Worm (Caenorhabditis elegans) whole organism, L2 larva: ENCODE results near the gene F13A2.2.

Experiments
- F13H6.1 ChIP-seq: sonication (generic microtip); optimal IDR thresholded peaks from 2 replicates; lab custom pipeline; 2016; ENCODE audit warnings: missing genetic modification characterization, missing compliant biosample characterization
- R02D3.7 ChIP-seq: fragments of 150-350 bp; optimal IDR thresholded peaks from 2 replicates; lab custom pipeline; 2014; ENCODE audit warnings: missing biosample characterization, missing genetic modification characterization
- Y55F3AM.14 ChIP-seq: fragments of 200-800 bp; sonication (Bioruptor generic); optimal IDR thresholded peaks from 2 replicates; lab custom pipeline; 2018; ENCODE audit warnings: mild to moderate bottlenecking, missing genetic modification characterization, missing compliant biosample characterization
- ZK546.5 ChIP-seq: sonication (generic microtip); optimal IDR thresholded peaks from 2 replicates; lab custom pipeline; 2017; ENCODE audit warnings: missing biosample characterization, missing genetic modification characterization
- aly-2 ChIP-seq: fragments of 150-350 bp; optimal IDR thresholded peaks from 2 replicates; lab custom pipeline; 2014; ENCODE audit warnings: missing biosample characterization, missing genetic modification characterization
- ama-1 ChIP-seq: fragments of 150-350 bp; optimal IDR thresholded peaks from 2 replicates; lab custom pipeline; 2018; ENCODE audit warnings: inconsistent platforms
- blmp-1 ChIP-seq: sonication (generic microtip); optimal IDR thresholded peaks from 2 replicates; lab custom pipeline; 2017; ENCODE audit warnings: missing genetic modification characterization, mild to moderate bottlenecking, missing compliant biosample characterization, antibody characterized with exemption, moderate library complexity; ENCODE audit not compliant: insufficient read depth
- ceh-82 ChIP-seq: fragments of 150-350 bp; optimal IDR thresholded peaks from 2 replicates; lab custom pipeline; 2014; ENCODE audit warnings: missing biosample characterization, missing genetic modification characterization
- crh-2 ChIP-seq: sonication (generic microtip); optimal IDR thresholded peaks from 2 replicates; lab custom pipeline; 2017; ENCODE audit warnings: missing biosample characterization, missing genetic modification characterization
- egl-27 ChIP-seq: sonication (generic microtip); optimal IDR thresholded peaks from 3 replicates; lab custom pipeline; 2017; ENCODE audit warnings: missing biosample characterization, missing genetic modification reagents, missing genetic modification characterization
- elt-1 ChIP-seq: fragments of 150-350 bp; optimal IDR thresholded peaks from 2 replicates; lab custom pipeline; 2014; ENCODE audit warnings: missing biosample characterization, missing genetic modification characterization
- elt-3 ChIP-seq: sonication (generic microtip); optimal IDR thresholded peaks from 2 replicates; lab custom pipeline; 2017; ENCODE audit warnings: missing biosample characterization, missing genetic modification characterization
- lin-11 ChIP-seq: fragments of 150-350 bp; sonication (generic microtip); optimal IDR thresholded peaks from 2 replicates; lab custom pipeline; 2014; ENCODE audit warnings: missing biosample characterization, missing genetic modification characterization, inconsistent platforms, mixed read lengths
- lin-39 ChIP-seq: fragments of 150-350 bp; optimal IDR thresholded peaks from 2 replicates; lab custom pipeline; 2014; ENCODE audit warnings: missing biosample characterization, missing genetic modification reagents, missing genetic modification characterization
- mab-5 ChIP-seq: fragments of 150-350 bp; optimal IDR thresholded peaks from 2 replicates; lab custom pipeline; 2014; ENCODE audit warnings: missing biosample characterization, missing genetic modification characterization
- mbf-1 ChIP-seq: sonication (generic microtip); optimal IDR thresholded peaks from 2 replicates; lab custom pipeline; 2017; ENCODE audit warnings: missing biosample characterization, missing genetic modification characterization
- nhr-11 ChIP-seq: fragments of 150-350 bp; optimal IDR thresholded peaks from 2 replicates; lab custom pipeline; 2014; ENCODE audit warnings: missing biosample characterization, missing genetic modification characterization
- nhr-12 ChIP-seq: fragments of 150-350 bp; optimal IDR thresholded peaks from 2 replicates; lab custom pipeline; 2014; ENCODE audit warnings: missing biosample characterization, missing genetic modification characterization
- nhr-129 ChIP-seq: fragments of 150-350 bp; optimal IDR thresholded peaks from 2 replicates; lab custom pipeline; 2014; ENCODE audit warnings: missing biosample characterization, missing genetic modification characterization
- nhr-21 ChIP-seq: fragments of 150-350 bp; optimal IDR thresholded peaks from 2 replicates; lab custom pipeline; 2014; ENCODE audit warnings: missing biosample characterization, missing genetic modification characterization
- nhr-23 ChIP-seq: fragments of 150-350 bp; optimal IDR thresholded peaks from 2 replicates; lab custom pipeline; 2014; ENCODE audit warnings: missing biosample characterization, missing genetic modification reagents, missing genetic modification characterization
- nhr-237 ChIP-seq: fragments of 150-350 bp; optimal IDR thresholded peaks from 2 replicates; lab custom pipeline; 2014; ENCODE audit warnings: missing biosample characterization, missing genetic modification characterization
- nhr-25 ChIP-seq: fragments of 150-350 bp; sonication (generic microtip); optimal IDR thresholded peaks from 3 replicates; lab custom pipeline; 2014; ENCODE audit warnings: missing biosample characterization, missing genetic modification characterization
- nhr-6 ChIP-seq: fragments of 150-350 bp; optimal IDR thresholded peaks from 2 replicates; lab custom pipeline; 2014; ENCODE audit warnings: missing biosample characterization, missing genetic modification characterization
- nhr-77 ChIP-seq: fragments of 150-350 bp; optimal IDR thresholded peaks from 2 replicates; lab custom pipeline; 2014; ENCODE audit warnings: missing biosample characterization, missing genetic modification characterization
- peb-1 ChIP-seq: fragments of 150-350 bp; optimal IDR thresholded peaks from 2 replicates; lab custom pipeline; 2014; ENCODE audit warnings: missing biosample characterization, missing genetic modification characterization
- skn-1 ChIP-seq: sonication (generic microtip); optimal IDR thresholded peaks from 2 replicates; lab custom pipeline; 2017; ENCODE audit warnings: missing biosample characterization, missing genetic modification characterization
- sma-3 ChIP-seq: sonication (generic microtip); optimal IDR thresholded peaks from 2 replicates; lab custom pipeline; 2016; ENCODE audit warnings: missing genetic modification reagents, missing genetic modification characterization, missing compliant biosample characterization
- sma-9 ChIP-seq, 2 experiments: fragments of 150-350 bp in 1 of 2; sonication (generic microtip) in 1 of 2; optimal IDR thresholded peaks; 2 replicates each; lab custom pipeline; 2014 to 2016; ENCODE audit warnings: missing genetic modification characterization in 2 of 2, mild to moderate bottlenecking in 1 of 2, missing biosample characterization in 1 of 2, missing compliant biosample characterization in 1 of 2, missing genetic modification reagents in 1 of 2, moderate library complexity in 1 of 2
- snpc-4 ChIP-seq: fragments of 150-350 bp; optimal IDR thresholded peaks from 2 replicates; lab custom pipeline; 2014; ENCODE audit warnings: missing biosample characterization, missing genetic modification characterization
- unc-55 ChIP-seq: fragments of 150-350 bp; sonication (generic microtip); optimal IDR thresholded peaks from 3 replicates; lab custom pipeline; 2014; ENCODE audit warnings: missing biosample characterization, missing genetic modification reagents, missing genetic modification characterization
- unc-62 ChIP-seq: fragments of 150-350 bp; optimal IDR thresholded peaks from 2 replicates; lab custom pipeline; 2014; ENCODE audit warnings: missing biosample characterization, missing genetic modification reagents, missing genetic modification characterization
- zag-1 ChIP-seq: fragments of 150-350 bp; optimal IDR thresholded peaks from 2 replicates; lab custom pipeline; 2014; ENCODE audit warnings: missing biosample characterization, missing genetic modification characterization
- ztf-11 ChIP-seq: sonication (generic microtip); optimal IDR thresholded peaks from 2 replicates; lab custom pipeline; 2017; ENCODE audit warnings: missing biosample characterization, missing genetic modification characterization
- ztf-4 ChIP-seq: fragments of 150-350 bp; optimal IDR thresholded peaks from 2 replicates; lab custom pipeline; 2014; ENCODE audit warnings: missing biosample characterization, missing genetic modification characterization

Gene F13A2.2

DNA sequence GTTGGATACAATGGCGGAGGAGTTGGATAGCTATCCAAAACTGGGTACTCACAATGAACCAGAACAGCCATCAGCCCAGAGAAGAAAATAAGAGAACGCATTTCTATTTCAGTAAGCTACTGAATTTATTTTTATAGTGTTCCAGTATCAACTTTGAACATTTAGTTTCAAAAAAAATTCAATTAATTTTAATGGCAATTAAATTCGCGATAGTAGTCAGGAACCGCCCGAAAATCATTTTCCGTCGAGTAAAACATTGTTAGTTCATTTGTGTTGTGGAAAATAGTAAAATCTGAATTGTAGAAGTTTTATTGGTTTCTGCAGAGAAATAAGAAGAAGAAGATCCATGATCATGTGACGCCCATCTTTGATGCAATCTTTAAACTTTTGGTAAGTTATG is 33.7 kb upstream of the F13A2.2 start, which contains the start of gene Y47D7A.6:
Gene Y47D7A.6, minus strand, starts transcription at position 101 of the 400 bp plus-strand sequence.
- TF ChIP-seq nhr-237 (tag; lab: Kevin White, UChicago) = no peak
- TF ChIP-seq nhr-12 (tag; lab: Kevin White, UChicago) = no peak
- no peak for TF ChIP-seq zag-1 (tag; lab: Kevin White, UChicago)
- no peak for TF ChIP-seq lin-39 (tag; lab: Kevin White, UChicago)
- no peak for TF ChIP-seq unc-55
- no peak for TF ChIP-seq ztf-4
- TF ChIP-seq mbf-1 (tag; lab: Kevin White, UChicago) = no peak
- no peak for TF ChIP-seq R02D3.7 (tag; lab: Kevin White, UChicago)
- TF ChIP-seq blmp-1 (tag; lab: Kevin White, UChicago) = no peak
- TF ChIP-seq snpc-4 (tag; lab: Kevin White, UChicago) = no peak
- no peak for TF ChIP-seq ceh-82 (tag; lab: Kevin White, UChicago)
- TF ChIP-seq ama-1 (lab: Kevin White, UChicago) = no peak
- TF ChIP-seq ztf-11 (tag; lab: Kevin White, UChicago) = no peak
- TF ChIP-seq aly-2 (tag; lab: Kevin White, UChicago) = no peak
- TF ChIP-seq skn-1 (tag; lab: Kevin White, UChicago) = no peak
- TF ChIP-seq sma-3 (GFP tag; lab: Kevin White, UChicago) = no peak
- no peak for TF ChIP-seq Y55F3AM.14
- TF ChIP-seq nhr-25 (tag; lab: Kevin White, UChicago) = no peak
- TF ChIP-seq lin-11 (tag; lab: Kevin White, UChicago) = no peak
- TF ChIP-seq unc-62 (GFP tag; lab: Kevin White, UChicago) = no peak

DNA sequence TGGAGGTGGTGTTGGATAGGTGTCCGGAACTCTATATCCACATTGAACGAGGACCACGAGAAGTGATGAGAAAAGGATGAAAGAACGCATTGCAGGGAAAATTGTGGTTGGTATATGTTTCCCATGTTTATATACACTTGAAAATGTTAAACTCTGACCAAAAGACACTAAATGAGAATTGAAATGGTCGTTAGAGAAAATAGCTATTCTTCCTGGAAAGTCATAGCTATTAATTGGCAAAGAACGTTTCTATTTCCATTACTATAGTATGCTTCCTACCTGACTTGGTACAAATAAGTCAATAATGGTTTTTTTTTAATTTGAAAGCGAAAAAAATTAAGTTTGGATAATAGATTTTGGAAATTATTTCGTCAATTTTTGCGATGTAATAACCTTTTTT is 32.3 kb upstream of the F13A2.2 start, which contains the start of gene Y47D7A.18:
Gene Y47D7A.18, minus strand, starts transcription at position 101 of the 400 bp plus-strand sequence.
- TF ChIP-seq elt-1 (tag; lab: Kevin White, UChicago) (no peak), ztf-11 (tag; lab: Kevin White, UChicago) (no peak), nhr-23 (no peak), unc-55 (no peak), lin-11 (tag; lab: Kevin White, UChicago) (no peak), ZK546.5 (tag; lab: Kevin White, UChicago) (no peak), peb-1 (tag; lab: Kevin White, UChicago) (no peak), nhr-21 (tag; lab: Kevin White, UChicago) (no peak), Y55F3AM.14 (no peak)

DNA sequence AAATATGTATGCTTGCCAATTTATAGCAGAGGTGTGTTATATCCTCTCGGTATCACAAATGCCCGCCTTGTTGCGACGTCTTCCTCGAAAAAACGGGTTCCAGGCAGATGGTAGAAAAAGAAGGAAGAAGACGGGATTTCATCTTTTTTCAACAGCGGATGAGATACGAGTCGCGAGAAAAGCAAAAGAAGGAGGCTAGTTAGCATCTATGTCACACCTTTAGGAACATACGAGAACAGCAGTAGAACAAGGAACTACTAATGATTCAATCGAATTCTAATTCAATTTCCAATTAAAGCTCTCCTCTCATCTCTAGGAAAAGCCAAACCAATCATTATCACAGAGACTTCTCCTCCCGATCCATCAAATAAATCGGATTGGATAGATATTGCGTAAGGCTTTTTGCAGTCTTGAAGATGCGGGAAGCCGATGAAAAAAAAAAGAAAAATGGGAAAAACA is 30.3 kb upstream of the F13A2.2 start, which contains the start of gene grl-5:
Gene grl-5, minus strand, starts transcription at position 51 of the 459 bp plus-strand sequence.
- no peak for TF ChIP-seq peb-1 (tag; lab: Kevin White, UChicago)
- TF ChIP-seq ztf-4 = no peak
- TF ChIP-seq elt-3 (tag; lab: Kevin White, UChicago) = no peak
- TF ChIP-seq ceh-82 (tag; lab: Kevin White, UChicago) = no peak
- TF ChIP-seq lin-11 (tag; lab: Kevin White, UChicago) = no peak

DNA sequence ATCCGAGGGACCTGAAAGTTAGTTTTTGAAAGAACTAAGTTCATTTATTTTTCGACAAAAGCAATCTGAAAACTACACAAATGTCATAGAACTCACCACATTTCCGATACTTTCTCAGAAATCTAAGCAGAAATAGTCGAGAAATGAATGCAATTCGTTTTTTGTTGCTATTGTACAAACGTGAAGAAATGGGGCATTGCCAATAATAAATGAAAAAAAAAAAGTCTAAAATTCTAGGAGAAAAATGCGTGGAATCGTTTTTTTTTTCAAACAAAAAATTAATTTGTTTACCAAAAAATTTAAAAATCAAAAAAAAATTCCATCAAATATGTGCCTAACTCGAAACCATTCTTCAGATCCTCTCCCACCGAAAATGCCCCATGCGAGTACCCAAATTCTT is 27.3 kb upstream of the F13A2.2 start, which contains the start of gene Y47D7A.17:
Gene Y47D7A.17, minus strand, starts transcription at position 101 of the 400 bp plus-strand sequence.
- TF ChIP-seq nhr-6 (tag; lab: Kevin White, UChicago) = no peak
- no peak for TF ChIP-seq sma-9 (GFP tag; optimal IDR thresholded peaks at IDR 0.05; lab: Kevin White, UChicago)
- TF ChIP-seq sma-9 (tag; optimal IDR thresholded peaks at IDR 0.05; lab: Kevin White, UChicago) = no peak
- TF ChIP-seq nhr-11 (tag; lab: Kevin White, UChicago) = no peak
- TF ChIP-seq nhr-21 (tag; lab: Kevin White, UChicago) = no peak
- TF ChIP-seq sma-3 (GFP tag; lab: Kevin White, UChicago) = no peak
- no peak for TF ChIP-seq nhr-129
- no peak for TF ChIP-seq lin-39 (tag; lab: Kevin White, UChicago)
- TF ChIP-seq ZK546.5 (tag; lab: Kevin White, UChicago) = no peak
- TF ChIP-seq egl-27 = no peak
- TF ChIP-seq F13H6.1 (tag; lab: Kevin White, UChicago) = no peak
- no peak for TF ChIP-seq nhr-77 (tag; lab: Kevin White, UChicago)
- TF ChIP-seq mab-5 (tag; lab: Kevin White, UChicago) = no peak
- TF ChIP-seq nhr-12 (tag; lab: Kevin White, UChicago) = no peak
- no peak for TF ChIP-seq lin-11 (tag; lab: Kevin White, UChicago)
- TF ChIP-seq aly-2 (tag; lab: Kevin White, UChicago) = no peak
- TF ChIP-seq crh-2 (tag; lab: Kevin White, UChicago) = no peak
- TF ChIP-seq elt-3 (tag; lab: Kevin White, UChicago) = no peak
- no peak for TF ChIP-seq zag-1 (tag; lab: Kevin White, UChicago)
